Fruit fly (Drosophila melanogaster) whole organism, embryonic: ENCODE measurements around the gene CG16854.

Experiments
- Awh ChIP-seq: fragments of 200-800 bp; sonication (Bioruptor generic); IDR thresholded peaks from 2 replicates; pipeline ENCODE4, ENCODE4 v1.3.6; 2022; ENCODE audit warnings: missing biosample characterization, missing genetic modification characterization
- CG10147 ChIP-seq: fragments of 200-800 bp; sonication (Bioruptor generic); optimal IDR thresholded peaks from 2 replicates; lab custom pipeline; 2019; ENCODE audit warnings: missing biosample characterization, mild to moderate bottlenecking, missing genetic modification characterization, moderate library complexity
- CG10267 ChIP-seq: fragments of 200-800 bp; sonication (Bioruptor generic); optimal IDR thresholded peaks from 2 replicates; lab custom pipeline; 2018; ENCODE audit warnings: missing biosample characterization, mild to moderate bottlenecking, missing genetic modification characterization, moderate library complexity
- CG10543 ChIP-seq: fragments of 200-800 bp; sonication (Bioruptor generic); optimal IDR thresholded peaks from 3 replicates; lab custom pipeline; 2017; ENCODE audit warnings: missing biosample characterization, mild to moderate bottlenecking, missing genetic modification characterization, moderate library complexity
- CG12071 ChIP-seq: fragments of 200-800 bp; sonication (Bioruptor generic); optimal IDR thresholded peaks from 3 replicates; lab custom pipeline; 2018; ENCODE audit warnings: missing biosample characterization, mild to moderate bottlenecking, missing genetic modification characterization
- CG12769 ChIP-seq: fragments of 200-800 bp; sonication (Bioruptor generic); optimal IDR thresholded peaks from 2 replicates; lab custom pipeline; 2019; ENCODE audit warnings: missing biosample characterization, mild to moderate bottlenecking, missing genetic modification characterization, moderate library complexity
- CG14710 ChIP-seq: fragments of 200-800 bp; sonication (Bioruptor generic); optimal IDR thresholded peaks from 3 replicates; lab custom pipeline; 2019; ENCODE audit warnings: missing biosample characterization, mild to moderate bottlenecking, missing genetic modification characterization, moderate library complexity
- CG15269 ChIP-seq: fragments of 200-800 bp; sonication (Bioruptor generic); optimal IDR thresholded peaks from 2 replicates; lab custom pipeline; 2018; ENCODE audit warnings: missing biosample characterization, mild to moderate bottlenecking, missing genetic modification characterization, moderate library complexity
- CG15479 ChIP-seq: fragments of 200-800 bp; sonication (Bioruptor generic); optimal IDR thresholded peaks from 3 replicates; lab custom pipeline; 2019; ENCODE audit warnings: missing biosample characterization, mild to moderate bottlenecking, missing genetic modification characterization, moderate library complexity
- CG2199 ChIP-seq: fragments of 200-800 bp; sonication (Bioruptor generic); IDR thresholded peaks from 3 replicates; pipeline ENCODE4 v1.3.6; 2022; ENCODE audit warnings: missing biosample characterization, missing genetic modification characterization
- CG3163 ChIP-seq: fragments of 200-800 bp; sonication (Bioruptor generic); optimal IDR thresholded peaks from 3 replicates; lab custom pipeline; 2016; ENCODE audit warnings: missing biosample characterization, missing genetic modification characterization
- CG32532 ChIP-seq: fragments of 200-800 bp; sonication (Bioruptor generic); IDR thresholded peaks from 2 replicates; pipeline ENCODE4 v1.3.6; 2022; ENCODE audit warnings: missing biosample characterization, missing genetic modification characterization
- CG3407 ChIP-seq: fragments of 200-800 bp; sonication (Bioruptor generic); optimal IDR thresholded peaks from 2 replicates; lab custom pipeline; 2018; ENCODE audit warnings: missing biosample characterization, mild to moderate bottlenecking, missing genetic modification characterization
- CG42726 ChIP-seq: fragments of 200-800 bp; sonication (Bioruptor generic); IDR thresholded peaks from 2 replicates; pipeline ENCODE4 v1.3.6; 2022; ENCODE audit warnings: missing biosample characterization, missing genetic modification characterization; ENCODE audit not compliant: partially characterized antibody
- CG8281 ChIP-seq: fragments of 200-800 bp; sonication (Bioruptor generic); optimal IDR thresholded peaks from 2 replicates; lab custom pipeline; 2018; ENCODE audit warnings: missing biosample characterization, mild to moderate bottlenecking, missing genetic modification characterization, moderate library complexity
- CG8290 ChIP-seq, 3 experiments: fragments of 200-800 bp; sonication (Bioruptor generic); optimal IDR thresholded peaks; 2 replicates each; lab custom pipeline; 2016 to 2019; ENCODE audit warnings: missing biosample characterization in 3 of 3, missing genetic modification characterization in 3 of 3, mild to moderate bottlenecking in 2 of 3, moderate library complexity in 1 of 3
- Deaf1 ChIP-seq: fragments of 200-800 bp; optimal IDR thresholded peaks from 3 replicates; lab custom pipeline; 2019; ENCODE audit warnings: missing biosample characterization, mild to moderate bottlenecking, missing genetic modification characterization, moderate library complexity
- Dip2 ChIP-seq: fragments of 200-800 bp; sonication (Bioruptor generic); IDR thresholded peaks from 2 replicates; pipeline ENCODE4 v1.3.6; 2022; ENCODE audit warnings: missing biosample characterization, missing genetic modification characterization
- Hr78 ChIP-seq, 2 experiments: fragments of 200-800 bp in 1 of 2; fragments of >200 bp in 1 of 2; sonication (Bioruptor generic) in 1 of 2; optimal IDR thresholded peaks; 2 replicates each; lab custom pipeline; 2017 to 2019; ENCODE audit warnings: missing biosample characterization in 2 of 2, missing genetic modification characterization in 2 of 2, mild to moderate bottlenecking in 1 of 2, moderate library complexity in 1 of 2
- Lpt ChIP-seq: fragments of >200 bp; optimal IDR thresholded peaks from 2 replicates; lab custom pipeline; 2018; ENCODE audit warnings: missing biosample characterization, missing genetic modification characterization
- Med ChIP-seq: fragments of 200-800 bp; sonication (Bioruptor generic); peaks from one replicate; lab custom pipeline; 2016; ENCODE audit warnings: missing biosample characterization, missing genetic modification characterization, mild to moderate bottlenecking, inconsistent platforms, moderate library complexity
- Opbp ChIP-seq: fragments of 200-800 bp; sonication (Bioruptor generic); IDR thresholded peaks from 3 replicates; pipeline ENCODE4 v1.3.6; 2022; ENCODE audit warnings: missing biosample characterization, missing genetic modification characterization; ENCODE audit not compliant: partially characterized antibody
- al ChIP-seq: fragments of 200-800 bp; sonication (Bioruptor generic); IDR thresholded peaks from 2 replicates; pipeline ENCODE4 v1.3.6; 2022; ENCODE audit warnings: missing biosample characterization, missing genetic modification characterization
- bab2 ChIP-seq: fragments of 200-800 bp; sonication (Bioruptor generic); optimal IDR thresholded peaks from 2 replicates; lab custom pipeline; 2016; ENCODE audit warnings: missing biosample characterization, missing genetic modification characterization
- cg ChIP-seq: fragments of 200-800 bp; sonication (Bioruptor generic); optimal IDR thresholded peaks from 3 replicates; lab custom pipeline; 2019; ENCODE audit warnings: missing biosample characterization, mild to moderate bottlenecking, missing genetic modification characterization, moderate library complexity
- chinmo ChIP-seq: fragments of 200-800 bp; sonication (Bioruptor generic); IDR thresholded peaks from 4 replicates; pipeline ENCODE4 v1.3.6; 2022; ENCODE audit warnings: missing biosample characterization, missing genetic modification characterization; ENCODE audit not compliant: partially characterized antibody
- ci ChIP-seq: fragments of 200-800 bp; sonication (Bioruptor generic); IDR thresholded peaks from 3 replicates; pipeline ENCODE4 v1.3.6; 2022; ENCODE audit warnings: missing biosample characterization, missing genetic modification characterization
- crol ChIP-seq: fragments of 200-800 bp; sonication (Bioruptor generic); IDR thresholded peaks from 2 replicates; pipeline ENCODE4 v1.3.6; 2022; ENCODE audit warnings: missing biosample characterization, missing genetic modification characterization
- danr ChIP-seq: fragments of 200-800 bp; sonication (Bioruptor generic); IDR thresholded peaks from 2 replicates; pipeline ENCODE4 v1.3.6; 2022; ENCODE audit warnings: missing biosample characterization, missing genetic modification characterization
- ftz-f1 ChIP-seq: fragments of 200-800 bp; sonication (Bioruptor generic); optimal IDR thresholded peaks from 2 replicates; lab custom pipeline; 2016; ENCODE audit warnings: missing biosample characterization, missing genetic modification characterization
- grn ChIP-seq: fragments of 200-800 bp; sonication (Bioruptor generic); optimal IDR thresholded peaks from 3 replicates; lab custom pipeline; 2017; ENCODE audit warnings: missing biosample characterization, missing genetic modification characterization
- jigr1 ChIP-seq: fragments of 200-800 bp; sonication (Bioruptor generic); IDR thresholded peaks from 3 replicates; pipeline ENCODE4 v1.3.6; 2022; ENCODE audit warnings: missing biosample characterization, missing genetic modification characterization
- klu ChIP-seq: fragments of 200-800 bp; sonication (Bioruptor generic); IDR thresholded peaks from 2 replicates; pipeline ENCODE4 v1.3.6; 2022; ENCODE audit warnings: missing biosample characterization, missing genetic modification characterization
- lab ChIP-seq: fragments of 200-800 bp; sonication (Bioruptor generic); optimal IDR thresholded peaks from 3 replicates; lab custom pipeline; 2017; ENCODE audit warnings: missing biosample characterization, missing genetic modification characterization, mild to moderate bottlenecking, moderate library complexity, missing genetic modification reagents
- nom ChIP-seq: fragments of 200-800 bp; sonication (Bioruptor generic); optimal IDR thresholded peaks from 2 replicates; lab custom pipeline; 2017; ENCODE audit warnings: missing biosample characterization, missing genetic modification characterization, mild to moderate bottlenecking, moderate library complexity, missing genetic modification reagents
- rib ChIP-seq: fragments of 200-800 bp; sonication (Bioruptor generic); IDR thresholded peaks from 2 replicates; pipeline ENCODE4 v1.3.6; 2022; ENCODE audit warnings: missing biosample characterization, missing genetic modification characterization
- sd ChIP-seq: fragments of 200-800 bp; sonication (Bioruptor generic); optimal IDR thresholded peaks from 3 replicates; lab custom pipeline; 2018; ENCODE audit warnings: missing biosample characterization, mild to moderate bottlenecking, missing genetic modification characterization, moderate library complexity
- slou ChIP-seq: fragments of 200-800 bp; sonication (Bioruptor generic); optimal IDR thresholded peaks from 3 replicates; lab custom pipeline; 2016; ENCODE audit warnings: missing biosample characterization, missing genetic modification characterization
- sr ChIP-seq: fragments of 200-800 bp; sonication (Bioruptor generic); IDR thresholded peaks from 3 replicates; pipeline ENCODE4 v1.3.6; 2022; ENCODE audit warnings: missing biosample characterization, missing genetic modification characterization
- sug ChIP-seq: fragments of 200-800 bp; optimal IDR thresholded peaks from 2 replicates; lab custom pipeline; 2019; ENCODE audit warnings: missing biosample characterization, mild to moderate bottlenecking, missing genetic modification characterization, moderate library complexity
- tll ChIP-seq, 2 experiments: fragments of 200-800 bp in 1 of 2; fragments of >200 bp in 1 of 2; sonication (Bioruptor generic) in 1 of 2; optimal IDR thresholded peaks; 2 replicates each; lab custom pipeline; 2017 to 2019; ENCODE audit warnings: missing biosample characterization in 2 of 2, missing genetic modification characterization in 2 of 2, mild to moderate bottlenecking in 1 of 2, moderate library complexity in 1 of 2
- twi ChIP-seq: fragments of 200-800 bp; optimal IDR thresholded peaks from 2 replicates; lab custom pipeline; 2019; ENCODE audit warnings: missing biosample characterization, mild to moderate bottlenecking, missing genetic modification characterization, moderate library complexity
- vvl ChIP-seq: fragments of 200-800 bp; sonication (Bioruptor generic); IDR thresholded peaks from 2 replicates; pipeline ENCODE4 v1.3.6; 2022; ENCODE audit warnings: missing biosample characterization, missing genetic modification characterization
- wek ChIP-seq: fragments of 200-800 bp; sonication (Bioruptor generic); optimal IDR thresholded peaks from 3 replicates; lab custom pipeline; 2018; ENCODE audit warnings: missing biosample characterization, mild to moderate bottlenecking, missing genetic modification characterization, moderate library complexity
- zen ChIP-seq: fragments of 200-800 bp; sonication (Bioruptor generic); optimal IDR thresholded peaks from 3 replicates; lab custom pipeline; 2018; ENCODE audit warnings: missing biosample characterization, mild to moderate bottlenecking, missing genetic modification characterization, moderate library complexity

Gene CG16854

DNA sequence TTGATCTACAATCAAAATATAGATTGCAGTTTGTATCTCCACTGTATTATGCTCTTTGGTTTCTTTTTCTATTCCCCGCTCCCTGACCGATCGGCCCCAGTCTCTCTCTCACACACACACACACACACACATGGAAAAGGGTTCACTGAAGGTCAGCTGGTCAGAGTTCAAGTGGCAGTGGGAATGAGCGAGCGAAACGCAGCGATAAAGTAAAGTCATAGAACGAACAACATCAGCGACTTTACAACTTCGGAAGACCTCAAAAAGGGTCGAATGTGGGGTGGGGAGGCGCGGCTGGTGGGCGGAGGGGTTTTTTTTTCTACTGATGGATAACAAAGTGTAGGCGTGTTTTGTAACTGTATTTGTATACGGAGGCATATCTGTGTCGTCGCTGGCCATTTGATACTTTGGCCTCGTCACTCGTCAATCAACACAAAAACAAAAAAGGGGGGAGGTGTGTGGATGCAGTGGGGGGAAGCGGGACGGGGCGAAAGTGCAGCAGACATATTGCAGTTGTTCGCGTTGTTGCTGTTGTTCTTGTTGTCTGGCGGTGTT is 28.3 kb upstream of the CG16854 start (continued):
- TF ChIP-seq CG12071 (GFP tag; lab: Kevin White, UChicago), result no peak
- no peak for TF ChIP-seq CG42726 (GFP tag; lab: Robert Waterston, UW)
- TF ChIP-seq Lpt (GFP tag; lab: Kevin White, UChicago), result no peak
- peak; percentile 39 for TF ChIP-seq ftz-f1

DNA sequence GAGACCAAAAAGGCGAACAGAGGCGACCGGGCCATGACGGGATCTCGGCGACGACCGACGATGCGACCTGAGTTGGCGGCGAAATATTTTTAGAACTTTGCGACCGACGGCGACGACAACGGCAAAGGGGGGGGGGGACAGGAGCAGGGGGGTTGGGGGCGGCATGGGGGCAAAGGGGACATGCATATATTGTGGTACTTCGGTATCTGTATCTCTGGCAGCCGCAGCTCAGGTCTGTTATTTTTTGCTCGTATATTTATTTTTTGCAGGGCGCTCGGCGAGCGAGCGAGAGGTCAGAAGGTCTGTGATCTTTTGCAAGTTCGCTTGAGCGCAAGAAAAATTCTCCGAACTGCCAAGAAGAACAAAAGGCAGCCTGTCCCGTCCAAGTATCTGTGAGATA is 27.3 kb upstream of the CG16854 start:
- TF ChIP-seq CG10147 (GFP tag; lab: Kevin White, UChicago), result no peak
- TF ChIP-seq CG14710 (tag; lab: Kevin White, UChicago), result no peak
- no peak for TF ChIP-seq CG10267 (tag; lab: Kevin White, UChicago)
- peak; percentile 30 for TF ChIP-seq Deaf1 (tag; lab: Kevin White, UChicago)
- 0 out of 2 replicates have a peak, but pooled peaks have one; percentile 16 for TF ChIP-seq CG32532 (GFP tag; lab: Robert Waterston, UW)
- no peak for TF ChIP-seq Opbp
- no peak for TF ChIP-seq CG8281 (tag; lab: Kevin White, UChicago)
- peak; percentile 47 for TF ChIP-seq CG12769
- TF ChIP-seq zen (tag; lab: Kevin White, UChicago), result no peak
- no peak for TF ChIP-seq danr (GFP tag; lab: Robert Waterston, UW)
- no peak for TF ChIP-seq jigr1 (GFP tag; lab: Robert Waterston, UW)
- TF ChIP-seq tll (GFP tag; optimal IDR thresholded peaks at IDR 0.05; lab: Kevin White, UChicago), result no peak
- peak; percentile 88 for TF ChIP-seq crol (GFP tag; lab: Robert Waterston, UW)
- TF ChIP-seq CG15269 (tag; lab: Kevin White, UChicago), result no peak
- TF ChIP-seq nom (GFP tag; lab: Kevin White, UChicago), result peak; percentile 30
- peak in 1 of 2 experiments; percentile 11 for TF ChIP-seq Hr78 (GFP tag; optimal IDR thresholded peaks at IDR 0.05; lab: Kevin White, UChicago)

DNA sequence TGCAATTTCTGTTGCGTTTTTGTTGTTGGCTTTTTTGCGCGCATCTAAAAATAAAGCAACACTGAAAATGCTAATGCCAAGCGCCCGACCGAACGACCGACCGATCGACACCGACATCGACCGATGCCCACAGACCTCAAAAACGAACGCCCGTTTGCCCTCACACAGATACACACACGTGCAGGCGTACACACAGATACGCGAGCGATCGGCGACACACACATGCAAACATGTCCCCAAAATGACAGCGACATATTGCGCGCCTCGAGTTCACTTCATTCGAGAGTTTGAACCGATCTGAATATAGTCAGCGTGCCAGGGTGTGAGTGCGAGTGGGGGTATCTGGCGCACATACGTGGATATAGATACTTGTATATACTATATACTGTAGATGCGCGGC is 25.4 kb upstream of the CG16854 start:
- TF ChIP-seq grn (GFP tag; lab: Kevin White, UChicago) (no peak), wek (GFP tag; lab: Kevin White, UChicago) (no peak), chinmo (GFP tag; lab: Robert Waterston, UW) (peak; percentile 74; the same call in 2 of the 4 replicates), sd (tag; lab: Kevin White, UChicago) (peak; percentile 32), CG2199 (GFP tag; lab: Robert Waterston, UW) (0 out of 3 replicates have a peak, but pooled peaks have one; percentile 81), CG12769 (peak; percentile 78), sr (GFP tag; lab: Robert Waterston, UW) (peak; percentile 67; the same call in 2 of the 3 replicates), Hr78 (GFP tag; optimal IDR thresholded peaks at IDR 0.05; lab: Kevin White, UChicago) (peak in 1 of 2 experiments; percentile 98), Awh (no peak), vvl (GFP tag; lab: Robert Waterston, UW) (peak; percentile 56), lab (peak; percentile 10), twi (tag; lab: Kevin White, UChicago) (peak; percentile 43), rib (peak; percentile 29; the same call in 1 of the 2 replicates), CG8290 (GFP tag; optimal IDR thresholded peaks at IDR 0.05; lab: Kevin White, UChicago) (no peak), CG8290 (tag; optimal IDR thresholded peaks at IDR 0.05; lab: Kevin White, UChicago) (peak in 1 of 2 experiments; percentile 8), klu (GFP tag; lab: Robert Waterston, UW) (no peak), CG3407 (no peak), bab2 (GFP tag; lab: Kevin White, UChicago) (no peak), ftz-f1 (peak; percentile 28), Med (GFP tag; lab: Kevin White, UChicago) (peak; percentile 64), sug (tag; lab: Kevin White, UChicago) (peak; percentile 1), CG10543 (GFP tag; lab: Kevin White, UChicago) (peak; percentile 9), CG3163 (peak; percentile 9), Dip2 (no peak), CG15479 (GFP tag; lab: Kevin White, UChicago) (peak; percentile 63), Deaf1 (tag; lab: Kevin White, UChicago) (peak; percentile 95), ci (GFP tag; lab: Robert Waterston, UW) (0 out of 3 replicates have a peak, but pooled peaks have one; percentile 16), cg (peak; percentile 84), al (no peak), slou (GFP tag; lab: Kevin White, UChicago) (no peak)
